Worm (Caenorhabditis elegans): ENCODE results near the gene C27D9.2.

ce11 chrII:4715676-4716075 lies 41.0 kb downstream of the C27D9.2 start, which contains the start of gene F41C3.8:
- no peak for TF ChIP-seq ama-1 (optimal IDR thresholded peaks at IDR 0.05)
- TF ChIP-seq aly-1 (tag; optimal IDR thresholded peaks at IDR 0.05): no peak
- TF ChIP-seq hmg-4 (GFP tag; optimal IDR thresholded peaks at IDR 0.05): no peak
- TF ChIP-seq tbx-37 (GFP tag; conservative IDR thresholded peaks at IDR 0.05): no peak
- TF ChIP-seq sea-1 (GFP tag; conservative IDR thresholded peaks at IDR 0.05): no peak
- TF ChIP-seq scrt-1 (GFP tag; IDR thresholded peaks at IDR 0.05): no peak
- no peak for TF ChIP-seq ceh-36 (tag; optimal IDR thresholded peaks at IDR 0.05)
- no peak for TF ChIP-seq flt-1 (GFP tag; IDR thresholded peaks at IDR 0.05)
- no peak for TF ChIP-seq tbx-11 (GFP tag; IDR thresholded peaks at IDR 0.05)
